Worm (Caenorhabditis elegans) whole organism, midembryonic: ENCODE results near the gene K03A11.5.

Experiments used
- T22C8.4 ChIP-seq: fragments of 200-800 bp; sonication (Bioruptor generic); IDR thresholded peaks from 2 replicates; pipeline ENCODE4 v1.3.6; 2022; ENCODE audit warnings: missing genetic modification characterization, missing compliant biosample characterization
- flt-1 ChIP-seq: fragments of 200-800 bp; sonication (Bioruptor generic); IDR thresholded peaks from 2 replicates; pipeline ENCODE4 v1.3.6; 2022; ENCODE audit warnings: missing genetic modification characterization, missing compliant biosample characterization
- klf-2 ChIP-seq: fragments of 200-800 bp; sonication (Bioruptor generic); conservative IDR thresholded peaks from 2 replicates; pipeline ENCODE4 v1.3.6; 2022; ENCODE audit warnings: missing genetic modification reagents, missing genetic modification characterization, missing compliant biosample characterization
- med-1 ChIP-seq: sonication (generic microtip); optimal IDR thresholded peaks from 2 replicates; lab custom pipeline; 2017; ENCODE audit warnings: missing genetic modification characterization, mild to moderate bottlenecking, missing compliant biosample characterization, antibody characterized with exemption, missing genetic modification reagents; ENCODE audit not compliant: insufficient read depth
- ref-1 ChIP-seq: fragments of 200-800 bp; sonication (Bioruptor generic); conservative IDR thresholded peaks from 2 replicates; pipeline ENCODE4 v1.3.6; 2022; ENCODE audit warnings: missing genetic modification reagents, missing genetic modification characterization, missing compliant biosample characterization
- tab-1 ChIP-seq: fragments of 200-800 bp; sonication (Bioruptor generic); IDR thresholded peaks from 2 replicates; pipeline ENCODE4 v1.3.6; 2022; ENCODE audit warnings: missing genetic modification characterization, missing compliant biosample characterization
- ztf-23 ChIP-seq: fragments of 200-800 bp; sonication (Bioruptor generic); IDR thresholded peaks from 2 replicates; pipeline ENCODE4 v1.3.6; 2022; ENCODE audit warnings: missing genetic modification reagents, missing genetic modification characterization, missing compliant biosample characterization
- ztf-29 ChIP-seq: fragments of 200-800 bp; sonication (Bioruptor generic); IDR thresholded peaks from 2 replicates; pipeline ENCODE4 v1.3.6; 2022; ENCODE audit warnings: missing genetic modification reagents, missing genetic modification characterization, missing compliant biosample characterization

DNA sequence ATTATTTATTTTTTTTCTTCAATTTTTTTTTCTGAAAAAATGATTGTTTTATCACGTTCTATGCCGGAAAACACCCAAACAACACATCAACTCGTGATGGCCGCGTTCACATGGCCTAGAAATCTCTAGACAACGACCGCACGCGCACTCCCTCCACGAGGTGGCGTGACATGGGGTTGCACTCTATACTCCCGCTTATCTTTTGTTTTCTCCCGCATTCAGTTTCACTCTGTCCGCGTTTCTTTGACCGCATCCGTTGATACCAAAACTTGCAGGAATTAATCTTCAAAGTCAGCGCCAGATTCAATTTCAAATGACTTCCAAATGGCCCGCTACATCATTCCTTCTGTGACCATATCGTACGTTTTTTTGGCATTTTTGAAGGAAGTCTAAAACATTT, 41.6 kb downstream of the K03A11.5 start, which contains the start of gene F17H10.1:
- TF ChIP-seq klf-2 (GFP tag; lab: Robert Waterston, UW) (no peak), ztf-23 (GFP tag; lab: Robert Waterston, UW) (no peak; the same call in 1 of the 2 replicates), tab-1 (no peak), med-1 (GFP tag; lab: Kevin White, UChicago) (no peak), T22C8.4 (GFP tag; lab: Robert Waterston, UW) (no peak), ref-1 (no peak), flt-1 (GFP tag; lab: Robert Waterston, UW) (peak; percentile 65; the same call in 1 of the 2 replicates), ztf-29 (GFP tag; lab: Robert Waterston, UW) (no peak)
